Fruit fly (Drosophila melanogaster): Measurements from ENCODE around the gene orb2.
A peak's percentile ranks its signal among the peaks of the same experiment; 100 is the strongest.

orb2 gene

dm6 chr3L:8952549-8953198 lies 1.6 kb downstream of the orb2 start (continued):
- TF ChIP-seq CG6813 (GFP tag; optimal IDR thresholded peaks at IDR 0.05) (no peak), nerfin-1 (tag; optimal IDR thresholded peaks at IDR 0.05) (peak; percentile 96), Hey (tag; optimal IDR thresholded peaks at IDR 0.05) (no peak), z (GFP tag; IDR thresholded peaks at IDR 0.05) (no peak), gem (tag; optimal IDR thresholded peaks at IDR 0.05) (no peak), CG31441 (GFP tag; IDR thresholded peaks at IDR 0.05) (no peak), CG7372 (GFP tag; IDR thresholded peaks at IDR 0.05) (no peak), sd (tag; optimal IDR thresholded peaks at IDR 0.05) (peak; percentile 44)

- TF ChIP-seq TFAM (GFP tag; optimal IDR thresholded peaks at IDR 0.05): no peak
- peak; percentile 57 for TF ChIP-seq CG4360 (GFP tag; IDR thresholded peaks at IDR 0.05)
- TF ChIP-seq CHES-1-like (GFP tag; optimal IDR thresholded peaks at IDR 0.05): no peak
- TF ChIP-seq yki (optimal IDR thresholded peaks at IDR 0.05): no peak
- no peak for TF ChIP-seq Nf-YB (GFP tag; optimal IDR thresholded peaks at IDR 0.05)
- no peak for TF ChIP-seq CG3065 (GFP tag; optimal IDR thresholded peaks at IDR 0.05)
- no peak for TF ChIP-seq mld (GFP tag; IDR thresholded peaks at IDR 0.05; ENCODE audit: partially characterized antibody)
- no peak for TF ChIP-seq hth (optimal IDR thresholded peaks at IDR 0.05)
- no peak for TF ChIP-seq CG6272 (GFP tag; IDR thresholded peaks at IDR 0.05)
- TF ChIP-seq trh (GFP tag; optimal IDR thresholded peaks at IDR 0.05): no peak
- TF ChIP-seq CG14710 (tag; optimal IDR thresholded peaks at IDR 0.05): no peak
- no peak for TF ChIP-seq maf-S (GFP tag; optimal IDR thresholded peaks at IDR 0.05)
- no peak for TF ChIP-seq fru (optimal IDR thresholded peaks at IDR 0.05)
- no peak for TF ChIP-seq chm (GFP tag; IDR thresholded peaks at IDR 0.05)
- no peak for TF ChIP-seq CG14860 (GFP tag; IDR thresholded peaks at IDR 0.05; ENCODE audit: partially characterized antibody)
- peak; percentile 49 for TF ChIP-seq sug (tag; optimal IDR thresholded peaks at IDR 0.05)
- TF ChIP-seq slp2 (GFP tag; optimal IDR thresholded peaks at IDR 0.05): no peak
- TF ChIP-seq Med (GFP tag): peak; percentile 69
- no peak for TF ChIP-seq ken (GFP tag; IDR thresholded peaks at IDR 0.05)
- peak; percentile 65; the same call in 1 of the 2 replicates for TF ChIP-seq onecut (GFP tag; IDR thresholded peaks at IDR 0.05)
- peak; percentile 52 for TF ChIP-seq CG32767 (GFP tag; IDR thresholded peaks at IDR 0.05)
- TF ChIP-seq MBD-R2 (GFP tag; IDR thresholded peaks at IDR 0.05): no peak
- TF ChIP-seq mirr (GFP tag; optimal IDR thresholded peaks at IDR 0.05): no peak
- TF ChIP-seq gcm (GFP tag; optimal IDR thresholded peaks at IDR 0.05): no peak
- no peak for TF ChIP-seq CG34224 (GFP tag; IDR thresholded peaks at IDR 0.05; ENCODE audit: partially characterized antibody)
- TF ChIP-seq Deaf1 (tag; optimal IDR thresholded peaks at IDR 0.05): peak; percentile 91
- no peak for TF ChIP-seq CG4820 (GFP tag; optimal IDR thresholded peaks at IDR 0.05)
- TF ChIP-seq ems (GFP tag; optimal IDR thresholded peaks at IDR 0.05): no peak
- no peak for TF ChIP-seq pnt (GFP tag; optimal IDR thresholded peaks at IDR 0.05)
- TF ChIP-seq CG11696 (GFP tag; IDR thresholded peaks at IDR 0.05): no peak
- TF ChIP-seq Hr51 (GFP tag; optimal IDR thresholded peaks at IDR 0.05): no peak
- 0 out of 4 replicates have a peak, but pooled peaks have one; percentile 45 for TF ChIP-seq chinmo (GFP tag; IDR thresholded peaks at IDR 0.05; ENCODE audit: partially characterized antibody)
- TF ChIP-seq Ravus (GFP tag; IDR thresholded peaks at IDR 0.05): no peak
- no peak for TF ChIP-seq caup (GFP tag; optimal IDR thresholded peaks at IDR 0.05; ENCODE audit: severe bottlenecking)
- no peak for TF ChIP-seq klu (GFP tag; IDR thresholded peaks at IDR 0.05)
- no peak for TF ChIP-seq CG5180 (GFP tag; optimal IDR thresholded peaks at IDR 0.05)
- TF ChIP-seq CG15601 (tag; optimal IDR thresholded peaks at IDR 0.05): no peak
- no peak for TF ChIP-seq CG10462 (GFP tag; optimal IDR thresholded peaks at IDR 0.05)
- TF ChIP-seq CG1233 (GFP tag; optimal IDR thresholded peaks at IDR 0.05): no peak
- TF ChIP-seq ara (GFP tag; IDR thresholded peaks at IDR 0.05): no peak
- TF ChIP-seq Hey (tag; optimal IDR thresholded peaks at IDR 0.05): peak; percentile 24
- peak; percentile 4 for TF ChIP-seq Nf-YC (tag; optimal IDR thresholded peaks at IDR 0.05)
- TF ChIP-seq exex (tag; optimal IDR thresholded peaks at IDR 0.05): no peak
Measured at dm6 chr3L:8951507-8951906, 2.8 kb downstream of the orb2 start.

Measured in whole organism, embryonic.